Fruit fly (Drosophila melanogaster) whole organism, embryonic: ENCODE data around the gene dpr9.

Experiments used
- ATbp ChIP-seq: fragments of 200-800 bp; sonication (Bioruptor generic); optimal IDR thresholded peaks from 2 replicates; lab custom pipeline; 2017; ENCODE audit warnings: missing biosample characterization, mild to moderate bottlenecking, missing genetic modification characterization, missing genetic modification reagents
- BtbVII ChIP-seq: fragments of 200-800 bp; sonication (Bioruptor generic); optimal IDR thresholded peaks from 3 replicates; lab custom pipeline; 2017; ENCODE audit warnings: missing biosample characterization, mild to moderate bottlenecking, missing genetic modification characterization
- CG10147 ChIP-seq: fragments of 200-800 bp; sonication (Bioruptor generic); optimal IDR thresholded peaks from 2 replicates; lab custom pipeline; 2019; ENCODE audit warnings: missing biosample characterization, mild to moderate bottlenecking, missing genetic modification characterization, moderate library complexity
- CG10209 ChIP-seq: fragments of 200-800 bp; sonication (Bioruptor generic); optimal IDR thresholded peaks from 3 replicates; lab custom pipeline; 2017; ENCODE audit warnings: missing biosample characterization, mild to moderate bottlenecking, missing genetic modification characterization, missing genetic modification reagents
- CG10274 ChIP-seq: fragments of 200-800 bp; sonication (Bioruptor generic); optimal IDR thresholded peaks from 3 replicates; lab custom pipeline; 2017; ENCODE audit warnings: missing biosample characterization, mild to moderate bottlenecking, missing genetic modification characterization
- CG11504 ChIP-seq: fragments of 200-800 bp; sonication (Bioruptor generic); optimal IDR thresholded peaks from 3 replicates; lab custom pipeline; 2019; ENCODE audit warnings: missing biosample characterization, mild to moderate bottlenecking, missing genetic modification characterization, moderate library complexity
- CG12391 ChIP-seq: fragments of 200-800 bp; sonication (Bioruptor generic); optimal IDR thresholded peaks from 3 replicates; lab custom pipeline; 2018; ENCODE audit warnings: missing biosample characterization, mild to moderate bottlenecking, missing genetic modification characterization, moderate library complexity
- CG12659 ChIP-seq: fragments of 200-800 bp; sonication (Bioruptor generic); optimal IDR thresholded peaks from 3 replicates; lab custom pipeline; 2017; ENCODE audit warnings: mild to moderate bottlenecking, missing biosample characterization, missing genetic modification reagents, missing genetic modification characterization
- CG13296 ChIP-seq: fragments of 200-800 bp; sonication (Bioruptor generic); optimal IDR thresholded peaks from 3 replicates; lab custom pipeline; 2018; ENCODE audit warnings: missing biosample characterization, mild to moderate bottlenecking, missing genetic modification characterization
- CG2678 ChIP-seq: fragments of 200-800 bp; sonication (Bioruptor generic); optimal IDR thresholded peaks from 3 replicates; lab custom pipeline; 2019; ENCODE audit warnings: missing biosample characterization, mild to moderate bottlenecking, missing genetic modification characterization, moderate library complexity
- CG30403 ChIP-seq: fragments of 200-800 bp; sonication (Bioruptor generic); optimal IDR thresholded peaks from 3 replicates; lab custom pipeline; 2016; ENCODE audit warnings: missing biosample characterization, missing genetic modification characterization
- CG32767 ChIP-seq: fragments of 200-800 bp; sonication (Bioruptor generic); IDR thresholded peaks from 2 replicates; pipeline ENCODE4 v1.3.6; 2022; ENCODE audit warnings: missing biosample characterization, missing genetic modification characterization
- CG3847 ChIP-seq: fragments of 200-800 bp; sonication (Bioruptor generic); IDR thresholded peaks from 2 replicates; pipeline ENCODE4 v1.3.6; 2022; ENCODE audit warnings: missing biosample characterization, missing genetic modification characterization
- CG7357 ChIP-seq: fragments of 200-800 bp; sonication (Bioruptor generic); IDR thresholded peaks from 3 replicates; pipeline ENCODE4 v1.3.6; 2022; ENCODE audit warnings: missing biosample characterization, missing genetic modification characterization
- CG7839 ChIP-seq: fragments of 200-800 bp; sonication (Bioruptor generic); optimal IDR thresholded peaks from 3 replicates; lab custom pipeline; 2018; ENCODE audit warnings: missing biosample characterization, mild to moderate bottlenecking, missing genetic modification characterization, moderate library complexity
- CG7928 ChIP-seq: fragments of 200-800 bp; sonication (Bioruptor generic); optimal IDR thresholded peaks from 2 replicates; lab custom pipeline; 2017; ENCODE audit warnings: missing biosample characterization, mild to moderate bottlenecking, missing genetic modification characterization
- CG8089 ChIP-seq: fragments of 200-800 bp; sonication (Bioruptor generic); optimal IDR thresholded peaks from 3 replicates; lab custom pipeline; 2016; ENCODE audit warnings: missing biosample characterization, missing genetic modification characterization
- CG8359 ChIP-seq: fragments of 200-800 bp; sonication (Bioruptor generic); optimal IDR thresholded peaks from 2 replicates; lab custom pipeline; 2017; ENCODE audit warnings: missing biosample characterization, mild to moderate bottlenecking, missing genetic modification characterization, borderline replicate concordance
- CG9817 ChIP-seq: fragments of 200-800 bp; sonication (Bioruptor generic); optimal IDR thresholded peaks from 2 replicates; lab custom pipeline; 2018; ENCODE audit warnings: missing biosample characterization, mild to moderate bottlenecking, missing genetic modification characterization, moderate library complexity
- Fer1 ChIP-seq: fragments of 200-800 bp; sonication (Bioruptor generic); optimal IDR thresholded peaks from 2 replicates; lab custom pipeline; 2017; ENCODE audit warnings: missing biosample characterization, mild to moderate bottlenecking, missing genetic modification characterization
- Gug ChIP-seq: fragments of 200-800 bp; sonication (Bioruptor generic); IDR thresholded peaks from 4 replicates; pipeline ENCODE4 v1.3.6; 2022; ENCODE audit warnings: missing biosample characterization, missing genetic modification characterization
- HLH3B ChIP-seq: fragments of 200-800 bp; sonication (Bioruptor generic); IDR thresholded peaks from 2 replicates; pipeline ENCODE4 v1.3.6; 2022; ENCODE audit warnings: missing biosample characterization, missing genetic modification characterization
- Hsf ChIP-seq: fragments of 200-800 bp; sonication (Bioruptor generic); optimal IDR thresholded peaks from 3 replicates; lab custom pipeline; 2016; ENCODE audit warnings: missing biosample characterization, missing genetic modification characterization
- Meics ChIP-seq: fragments of 200-800 bp; sonication (Bioruptor generic); optimal IDR thresholded peaks from 2 replicates; lab custom pipeline; 2017; ENCODE audit warnings: missing biosample characterization, mild to moderate bottlenecking, missing genetic modification characterization
- Oli ChIP-seq: fragments of 200-800 bp; sonication (Bioruptor generic); optimal IDR thresholded peaks from 2 replicates; lab custom pipeline; 2018; ENCODE audit warnings: missing biosample characterization, mild to moderate bottlenecking, missing genetic modification characterization, moderate library complexity
- PHDP ChIP-seq: fragments of 200-800 bp; sonication (Bioruptor generic); optimal IDR thresholded peaks from 3 replicates; lab custom pipeline; 2018; ENCODE audit warnings: missing biosample characterization, mild to moderate bottlenecking, missing genetic modification characterization, moderate library complexity
- Ptx1 ChIP-seq: fragments of 200-800 bp; sonication (Bioruptor generic); IDR thresholded peaks from 2 replicates; pipeline ENCODE4 v1.3.6; 2022; ENCODE audit warnings: missing biosample characterization, missing genetic modification characterization
- Rfx ChIP-seq: fragments of 200-800 bp; sonication (Bioruptor generic); IDR thresholded peaks from 2 replicates; pipeline ENCODE4 v1.3.6; 2022; ENCODE audit warnings: missing biosample characterization, missing genetic modification characterization
- Sox102F ChIP-seq: fragments of 200-800 bp; sonication (Bioruptor generic); optimal IDR thresholded peaks from 2 replicates; lab custom pipeline; 2018; ENCODE audit warnings: missing biosample characterization, mild to moderate bottlenecking, missing genetic modification characterization, moderate library complexity
- Xbp1 ChIP-seq: fragments of 200-800 bp; sonication (Bioruptor generic); optimal IDR thresholded peaks from 3 replicates; lab custom pipeline; 2016; ENCODE audit warnings: missing biosample characterization, mild to moderate bottlenecking, missing genetic modification characterization
- Xrp1 ChIP-seq: fragments of 200-800 bp; sonication (Bioruptor generic); IDR thresholded peaks from 2 replicates; pipeline ENCODE4 v1.3.6; 2022; ENCODE audit warnings: missing biosample characterization, missing genetic modification characterization
- az2 ChIP-seq: fragments of 200-800 bp; sonication (Bioruptor generic); optimal IDR thresholded peaks from 3 replicates; lab custom pipeline; 2016; ENCODE audit warnings: missing biosample characterization, missing genetic modification characterization
- crol ChIP-seq: fragments of 200-800 bp; sonication (Bioruptor generic); IDR thresholded peaks from 2 replicates; pipeline ENCODE4 v1.3.6; 2022; ENCODE audit warnings: missing biosample characterization, missing genetic modification characterization
- cwo ChIP-seq: fragments of 200-800 bp; sonication (Bioruptor generic); optimal IDR thresholded peaks from 3 replicates; lab custom pipeline; 2017; ENCODE audit warnings: missing biosample characterization, missing genetic modification characterization, mild to moderate bottlenecking, moderate library complexity, missing genetic modification reagents
- dm ChIP-seq: fragments of 200-800 bp; sonication (Bioruptor generic); optimal IDR thresholded peaks from 3 replicates; lab custom pipeline; 2016; ENCODE audit warnings: missing biosample characterization, missing genetic modification characterization
- dmrt99B ChIP-seq: fragments of 200-800 bp; sonication (Bioruptor generic); optimal IDR thresholded peaks from 2 replicates; lab custom pipeline; 2018; ENCODE audit warnings: missing biosample characterization, mild to moderate bottlenecking, missing genetic modification characterization, moderate library complexity
- gem ChIP-seq: fragments of 200-800 bp; sonication (Bioruptor generic); optimal IDR thresholded peaks from 2 replicates; lab custom pipeline; 2019; ENCODE audit warnings: missing biosample characterization, mild to moderate bottlenecking, missing genetic modification characterization, moderate library complexity
- insv ChIP-seq, 2 experiments: fragments of 200-800 bp; sonication (Bioruptor generic); optimal IDR thresholded peaks; 3 replicates each; lab custom pipeline; 2016 to 2018; ENCODE audit warnings: missing biosample characterization in 2 of 2, missing genetic modification characterization in 2 of 2
- jumu ChIP-seq: fragments of 200-800 bp; sonication (Bioruptor generic); optimal IDR thresholded peaks from 3 replicates; lab custom pipeline; 2016; ENCODE audit warnings: missing biosample characterization, missing genetic modification characterization
- lilli ChIP-seq: fragments of 200-800 bp; sonication (Bioruptor generic); optimal IDR thresholded peaks from 3 replicates; lab custom pipeline; 2016; ENCODE audit warnings: missing biosample characterization, missing genetic modification characterization
- mam ChIP-seq: fragments of 200-800 bp; sonication (Bioruptor generic); optimal IDR thresholded peaks from 3 replicates; lab custom pipeline; 2016; ENCODE audit warnings: missing biosample characterization, missing genetic modification characterization
- pan ChIP-seq, 4 experiments: fragments of >200 bp in 3 of 4; fragments of 200-800 bp in 1 of 4; sonication (Bioruptor generic) in 1 of 4; optimal IDR thresholded peaks in 3 of 4; IDR thresholded peaks in 1 of 4; 2 replicates each; pipeline versions ENCODE4 v1.3.6 to Lab custom; 2017 to 2022; ENCODE audit warnings: missing biosample characterization in 2 of 4, missing genetic modification characterization in 2 of 4, mixed read lengths in 1 of 4
- phol ChIP-seq: fragments of 200-800 bp; sonication (Bioruptor generic); optimal IDR thresholded peaks from 3 replicates; lab custom pipeline; 2018; ENCODE audit warnings: missing biosample characterization, mild to moderate bottlenecking, missing genetic modification characterization, moderate library complexity
- ranshi ChIP-seq: fragments of 200-800 bp; sonication (Bioruptor generic); IDR thresholded peaks from 2 replicates; pipeline ENCODE4 v1.3.6; 2022; ENCODE audit warnings: missing biosample characterization, missing genetic modification characterization
- ro ChIP-seq: fragments of 200-800 bp; sonication (Bioruptor generic); IDR thresholded peaks from 2 replicates; pipeline ENCODE4 v1.3.6; 2022; ENCODE audit warnings: missing biosample characterization, missing genetic modification characterization
- sqz ChIP-seq: fragments of 200-800 bp; sonication (Bioruptor generic); optimal IDR thresholded peaks from 3 replicates; lab custom pipeline; 2018; ENCODE audit warnings: missing biosample characterization, mild to moderate bottlenecking, missing genetic modification characterization
- ssp ChIP-seq: fragments of 200-800 bp; sonication (Bioruptor generic); IDR thresholded peaks from 2 replicates; pipeline ENCODE4 v1.3.6; 2022; ENCODE audit warnings: missing biosample characterization, missing genetic modification characterization
- tgo ChIP-seq: fragments of 200-800 bp; sonication (Bioruptor generic); IDR thresholded peaks from 3 replicates; pipeline ENCODE4 v1.3.6; 2022; ENCODE audit warnings: missing biosample characterization, missing genetic modification characterization
- tx ChIP-seq: fragments of 200-800 bp; sonication (Bioruptor generic); optimal IDR thresholded peaks from 2 replicates; lab custom pipeline; 2016; ENCODE audit warnings: missing biosample characterization, missing genetic modification characterization
- wdn ChIP-seq: fragments of 200-800 bp; sonication (Bioruptor generic); IDR thresholded peaks from 2 replicates; pipeline ENCODE4 v1.3.6; 2022; ENCODE audit warnings: missing biosample characterization, missing genetic modification characterization

dpr9 gene

dm6 chr3R:15119730-15120129, 42.7 kb upstream of the dpr9 start (continued):
- peak; percentile 26 for TF ChIP-seq mam (GFP tag; lab: Kevin White, UChicago)
- TF ChIP-seq az2 (GFP tag; lab: Kevin White, UChicago), result peak; percentile 7
- TF ChIP-seq dmrt99B (tag; lab: Kevin White, UChicago), result peak; percentile 50
- TF ChIP-seq CG9817 (tag; lab: Kevin White, UChicago), result peak; percentile 46
- peak; percentile 61; the same call in 1 of the 2 replicates for TF ChIP-seq Rfx (GFP tag; lab: Robert Waterston, UW)
- peak; percentile 41 for TF ChIP-seq CG30403 (GFP tag; lab: Kevin White, UChicago)
- TF ChIP-seq Xrp1 (GFP tag; lab: Robert Waterston, UW), result peak; percentile 31; the same call in 1 of the 2 replicates
- peak; percentile 42 for TF ChIP-seq Fer1 (GFP tag; lab: Kevin White, UChicago)
- peak; percentile 43; the same call in 1 of the 2 replicates for TF ChIP-seq HLH3B (GFP tag; lab: Robert Waterston, UW)
- TF ChIP-seq cwo, result peak; percentile 36
- no peak for TF ChIP-seq CG7928
- peak; percentile 60 for TF ChIP-seq CG2678 (tag; lab: Kevin White, UChicago)
- peak; percentile 21; the same call in 1 of the 3 replicates for TF ChIP-seq tgo (GFP tag; lab: Robert Waterston, UW)
- TF ChIP-seq pan (optimal IDR thresholded peaks at IDR 0.05; lab: Kevin White, UChicago), result no peak
- peak in 1 of 2 experiments; percentile 8 for TF ChIP-seq pan (GFP tag; optimal IDR thresholded peaks at IDR 0.05 in 1 of 2, IDR thresholded peaks at IDR 0.05 in 1 of 2)
- TF ChIP-seq CG7839 (tag; lab: Kevin White, UChicago), result peak; percentile 11
- peak; percentile 42 for TF ChIP-seq PHDP (tag; lab: Kevin White, UChicago)
- no peak for TF ChIP-seq CG8089 (GFP tag; lab: Kevin White, UChicago)
- TF ChIP-seq phol (tag; lab: Kevin White, UChicago), result peak; percentile 8
- no peak for TF ChIP-seq CG8359 (GFP tag; lab: Kevin White, UChicago)
- no peak for TF ChIP-seq tx
- TF ChIP-seq CG3847, result no peak
- peak; percentile 53 for TF ChIP-seq CG11504 (tag; lab: Kevin White, UChicago)
- TF ChIP-seq Hsf (GFP tag; lab: Kevin White, UChicago), result peak; percentile 12
- TF ChIP-seq Oli (tag; lab: Kevin White, UChicago), result peak; percentile 22
- peak; percentile 40 for TF ChIP-seq Xbp1 (GFP tag; lab: Kevin White, UChicago)
- TF ChIP-seq CG32767, result no peak
- peak; percentile 2 for TF ChIP-seq BtbVII (GFP tag; lab: Kevin White, UChicago)
- TF ChIP-seq CG7357 (GFP tag; lab: Robert Waterston, UW), result no peak; the same call in 2 of the 3 replicates
- peak; percentile 28 for TF ChIP-seq lilli
- 0 out of 4 replicates have a peak, but pooled peaks have one; percentile 28 for TF ChIP-seq Gug (GFP tag; lab: Robert Waterston, UW)
- no peak for TF ChIP-seq ssp (GFP tag; lab: Robert Waterston, UW)
- TF ChIP-seq CG12659 (GFP tag; lab: Kevin White, UChicago), result peak; percentile 10
- TF ChIP-seq Meics (GFP tag; lab: Kevin White, UChicago), result peak; percentile 49
- peak; percentile 28; the same call in 1 of the 2 replicates for TF ChIP-seq ranshi
- TF ChIP-seq jumu (GFP tag; lab: Kevin White, UChicago), result no peak
- peak; percentile 56 for TF ChIP-seq gem
- TF ChIP-seq ro, result no peak
- TF ChIP-seq CG10274, result no peak
- TF ChIP-seq CG13296 (GFP tag; lab: Kevin White, UChicago), result peak; percentile 33
- TF ChIP-seq wdn (GFP tag; lab: Robert Waterston, UW), result peak; percentile 41; the same call in 1 of the 2 replicates
- TF ChIP-seq CG10147, result peak; percentile 17
- TF ChIP-seq CG12391 (tag; lab: Kevin White, UChicago), result peak; percentile 29
- TF ChIP-seq CG10209, result peak; percentile 4
- TF ChIP-seq crol (GFP tag; lab: Robert Waterston, UW), result no peak
- no peak for TF ChIP-seq dm (GFP tag; lab: Kevin White, UChicago)
- peak; percentile 34 for TF ChIP-seq Sox102F (GFP tag; lab: Kevin White, UChicago)
- peak; percentile 16 for TF ChIP-seq ATbp
- peak; percentile 14; the same call in 1 of the 2 replicates for TF ChIP-seq Ptx1
- TF ChIP-seq insv (GFP tag; optimal IDR thresholded peaks at IDR 0.05; lab: Kevin White, UChicago), result no peak
- TF ChIP-seq sqz (GFP tag; lab: Kevin White, UChicago), result peak; percentile 20
